Fruit fly (Drosophila melanogaster) whole organism, embryonic: ENCODE data around the gene usp.

Experiments
- CG11398 ChIP-seq: fragments of 200-800 bp; sonication (Bioruptor generic); optimal IDR thresholded peaks from 2 replicates; lab custom pipeline; 2016; ENCODE audit warnings: missing biosample characterization, missing genetic modification characterization
- CG11456 ChIP-seq: fragments of 200-800 bp; sonication (Bioruptor generic); IDR thresholded peaks from 3 replicates; pipeline ENCODE4 v1.3.6; 2022; ENCODE audit warnings: missing biosample characterization, missing genetic modification characterization
- CG1233 ChIP-seq: fragments of 200-800 bp; sonication (Bioruptor generic); optimal IDR thresholded peaks from 4 replicates; lab custom pipeline; 2018; ENCODE audit warnings: missing biosample characterization, mild to moderate bottlenecking, missing genetic modification characterization
- CG12744 ChIP-seq: fragments of 200-800 bp; sonication (Bioruptor generic); optimal IDR thresholded peaks from 2 replicates; lab custom pipeline; 2016; ENCODE audit warnings: missing biosample characterization, missing genetic modification characterization
- CG12942 ChIP-seq: fragments of 200-800 bp; sonication (Bioruptor generic); optimal IDR thresholded peaks from 3 replicates; lab custom pipeline; 2016; ENCODE audit warnings: missing biosample characterization, missing genetic modification characterization
- CG14050 ChIP-seq: fragments of 200-800 bp; sonication (Bioruptor generic); IDR thresholded peaks from 3 replicates; pipeline ENCODE4 v1.3.6; 2022; ENCODE audit warnings: missing biosample characterization, missing genetic modification characterization
- CG14710 ChIP-seq: fragments of 200-800 bp; sonication (Bioruptor generic); optimal IDR thresholded peaks from 3 replicates; lab custom pipeline; 2019; ENCODE audit warnings: missing biosample characterization, mild to moderate bottlenecking, missing genetic modification characterization, moderate library complexity
- CG15514 ChIP-seq: fragments of 200-800 bp; sonication (Bioruptor generic); optimal IDR thresholded peaks from 3 replicates; lab custom pipeline; 2017; ENCODE audit warnings: missing biosample characterization, missing genetic modification characterization, mild to moderate bottlenecking, moderate library complexity, missing genetic modification reagents
- CG17385 ChIP-seq: fragments of 200-800 bp; sonication (Bioruptor generic); optimal IDR thresholded peaks from 3 replicates; lab custom pipeline; 2018; ENCODE audit warnings: missing biosample characterization, mild to moderate bottlenecking, missing genetic modification characterization
- CG17912 ChIP-seq: fragments of 200-800 bp; sonication (Bioruptor generic); optimal IDR thresholded peaks from 2 replicates; lab custom pipeline; 2018; ENCODE audit warnings: missing biosample characterization, mild to moderate bottlenecking, missing genetic modification characterization
- CG30431 ChIP-seq: fragments of 200-800 bp; sonication (Bioruptor generic); optimal IDR thresholded peaks from 2 replicates; lab custom pipeline; 2017; ENCODE audit warnings: missing biosample characterization, missing genetic modification characterization
- CG33213 ChIP-seq: fragments of 200-800 bp; sonication (Bioruptor generic); optimal IDR thresholded peaks from 3 replicates; lab custom pipeline; 2016; ENCODE audit warnings: missing biosample characterization, missing genetic modification characterization
- CG3726 ChIP-seq: fragments of 200-800 bp; sonication (Bioruptor generic); IDR thresholded peaks from 3 replicates; pipeline ENCODE4, ENCODE4 v1.3.6; 2022; ENCODE audit warnings: missing biosample characterization, missing genetic modification characterization
- CG6254 ChIP-seq: fragments of 200-800 bp; sonication (Bioruptor generic); optimal IDR thresholded peaks from 3 replicates; lab custom pipeline; 2017; ENCODE audit warnings: mild to moderate bottlenecking, missing biosample characterization, missing genetic modification reagents, missing genetic modification characterization
- CG8290 ChIP-seq, 3 experiments: fragments of 200-800 bp; sonication (Bioruptor generic); optimal IDR thresholded peaks; 2 replicates each; lab custom pipeline; 2016 to 2019; ENCODE audit warnings: missing biosample characterization in 3 of 3, missing genetic modification characterization in 3 of 3, mild to moderate bottlenecking in 2 of 3, moderate library complexity in 1 of 3
- D ChIP-seq, 2 experiments: fragments of 200-800 bp in 1 of 2; fragments of >200 bp in 1 of 2; sonication (Bioruptor generic) in 1 of 2; optimal IDR thresholded peaks; 2 replicates in 1 of 2; 3 replicates in 1 of 2; lab custom pipeline; 2017; ENCODE audit warnings: mild to moderate bottlenecking in 1 of 2, missing biosample characterization in 1 of 2, missing genetic modification characterization in 1 of 2, missing genetic modification reagents in 1 of 2
- D19A ChIP-seq: fragments of 200-800 bp; optimal IDR thresholded peaks from 3 replicates; lab custom pipeline; 2019; ENCODE audit warnings: missing biosample characterization, mild to moderate bottlenecking, missing genetic modification characterization, moderate library complexity
- Fer3 ChIP-seq: fragments of 200-800 bp; sonication (Bioruptor generic); optimal IDR thresholded peaks from 2 replicates; lab custom pipeline; 2018; ENCODE audit warnings: missing biosample characterization, mild to moderate bottlenecking, missing genetic modification characterization, moderate library complexity
- Gsc ChIP-seq: fragments of 200-800 bp; sonication (Bioruptor generic); IDR thresholded peaks from 2 replicates; pipeline ENCODE4 v1.3.6; 2022; ENCODE audit warnings: missing biosample characterization, missing genetic modification characterization
- HLH54F ChIP-seq: fragments of 200-800 bp; sonication (Bioruptor generic); optimal IDR thresholded peaks from 3 replicates; lab custom pipeline; 2016; ENCODE audit warnings: missing biosample characterization, missing genetic modification characterization
- HmgD ChIP-seq: fragments of 200-800 bp; sonication (Bioruptor generic); optimal IDR thresholded peaks from 3 replicates; lab custom pipeline; 2016; ENCODE audit warnings: missing biosample characterization, missing genetic modification characterization
- MBD-R2 ChIP-seq: fragments of 200-800 bp; sonication (Bioruptor generic); IDR thresholded peaks from 2 replicates; pipeline ENCODE4 v1.3.6; 2022; ENCODE audit warnings: missing biosample characterization, missing genetic modification characterization
- Med ChIP-seq: fragments of 200-800 bp; sonication (Bioruptor generic); peaks from one replicate; lab custom pipeline; 2016; ENCODE audit warnings: missing biosample characterization, missing genetic modification characterization, mild to moderate bottlenecking, inconsistent platforms, moderate library complexity
- Poxn ChIP-seq: fragments of 200-800 bp; sonication (Bioruptor generic); IDR thresholded peaks from 2 replicates; pipeline ENCODE4 v1.3.6; 2022; ENCODE audit warnings: missing biosample characterization, missing genetic modification characterization
- abd-A ChIP-seq: fragments of 200-800 bp; sonication (Bioruptor generic); optimal IDR thresholded peaks from 3 replicates; lab custom pipeline; 2019; ENCODE audit warnings: missing biosample characterization, mild to moderate bottlenecking, missing genetic modification characterization, moderate library complexity
- ara ChIP-seq: fragments of 200-800 bp; sonication (Bioruptor generic); IDR thresholded peaks from 2 replicates; pipeline ENCODE4 v1.3.6; 2022; ENCODE audit warnings: missing biosample characterization, missing genetic modification characterization
- cad ChIP-seq: fragments of >200 bp; optimal IDR thresholded peaks from 2 replicates; lab custom pipeline; 2017; ENCODE audit warnings: missing biosample characterization, missing genetic modification characterization
- croc ChIP-seq: fragments of 200-800 bp; sonication (Bioruptor generic); conservative IDR thresholded peaks from 3 replicates; pipeline ENCODE4 v1.3.6; 2022; ENCODE audit warnings: missing biosample characterization, missing genetic modification characterization
- disco-r ChIP-seq: fragments of 200-800 bp; sonication (Bioruptor generic); optimal IDR thresholded peaks from 2 replicates; lab custom pipeline; 2016; ENCODE audit warnings: missing biosample characterization, missing genetic modification characterization
- dm ChIP-seq: fragments of 200-800 bp; sonication (Bioruptor generic); optimal IDR thresholded peaks from 3 replicates; lab custom pipeline; 2016; ENCODE audit warnings: missing biosample characterization, missing genetic modification characterization
- dpn ChIP-seq, 2 experiments: fragments of 200-800 bp; sonication (Bioruptor generic); optimal IDR thresholded peaks; 3 replicates each; lab custom pipeline; 2016; ENCODE audit warnings: missing biosample characterization in 2 of 2, missing genetic modification characterization in 2 of 2
- dysf ChIP-seq: fragments of 200-800 bp; sonication (Bioruptor generic); IDR thresholded peaks from 3 replicates; pipeline ENCODE4 v1.3.6; 2022; ENCODE audit warnings: missing biosample characterization, missing genetic modification characterization
- ems ChIP-seq: fragments of 200-800 bp; sonication (Bioruptor generic); optimal IDR thresholded peaks from 3 replicates; lab custom pipeline; 2016; ENCODE audit warnings: missing biosample characterization, missing genetic modification characterization
- fu2 ChIP-seq: fragments of 200-800 bp; sonication (Bioruptor generic); optimal IDR thresholded peaks from 2 replicates; lab custom pipeline; 2016; ENCODE audit warnings: missing biosample characterization, missing genetic modification characterization
- hb ChIP-seq: fragments of 200-800 bp; sonication (Bioruptor generic); IDR thresholded peaks from 3 replicates; pipeline ENCODE4 v1.3.6; 2022; ENCODE audit warnings: missing biosample characterization, missing genetic modification characterization; ENCODE audit not compliant: partially characterized antibody
- insv ChIP-seq, 2 experiments: fragments of 200-800 bp; sonication (Bioruptor generic); optimal IDR thresholded peaks; 3 replicates each; lab custom pipeline; 2016 to 2018; ENCODE audit warnings: missing biosample characterization in 2 of 2, missing genetic modification characterization in 2 of 2
- kah ChIP-seq: fragments of 200-800 bp; sonication (Bioruptor generic); optimal IDR thresholded peaks from 2 replicates; lab custom pipeline; 2018; ENCODE audit warnings: missing biosample characterization, mild to moderate bottlenecking, missing genetic modification characterization
- lola ChIP-seq, 3 experiments: fragments of >200 bp in 2 of 3; fragments of 200-800 bp in 1 of 3; sonication (Bioruptor generic) in 1 of 3; optimal IDR thresholded peaks; 2 replicates each; lab custom pipeline; 2017 to 2019; ENCODE audit warnings: missing biosample characterization in 3 of 3, missing genetic modification characterization in 3 of 3, mild to moderate bottlenecking in 1 of 3, moderate library complexity in 1 of 3
- luna ChIP-seq: fragments of 200-800 bp; sonication (Bioruptor generic); optimal IDR thresholded peaks from 2 replicates; lab custom pipeline; 2016; ENCODE audit warnings: missing biosample characterization, missing genetic modification characterization
- peb ChIP-seq: fragments of 200-800 bp; sonication (Bioruptor generic); IDR thresholded peaks from 2 replicates; pipeline ENCODE4 v1.3.6; 2022; ENCODE audit warnings: missing biosample characterization, missing genetic modification characterization
- pzg ChIP-seq: fragments of 200-800 bp; sonication (Bioruptor generic); optimal IDR thresholded peaks from 3 replicates; lab custom pipeline; 2018; ENCODE audit warnings: missing biosample characterization, mild to moderate bottlenecking, missing genetic modification characterization, moderate library complexity
- run ChIP-seq: fragments of 200-800 bp; sonication (Bioruptor generic); optimal IDR thresholded peaks from 3 replicates; lab custom pipeline; 2018; ENCODE audit warnings: missing biosample characterization, mild to moderate bottlenecking, missing genetic modification characterization
- salm ChIP-seq: fragments of 200-800 bp; sonication (Bioruptor generic); optimal IDR thresholded peaks from 2 replicates; lab custom pipeline; 2018; ENCODE audit warnings: missing biosample characterization, mild to moderate bottlenecking, missing genetic modification characterization
- sens ChIP-seq: fragments of 200-800 bp; sonication (Bioruptor generic); peaks from one replicate; lab custom pipeline; 2016; ENCODE audit warnings: missing biosample characterization, missing genetic modification characterization
- sima ChIP-seq: fragments of 200-800 bp; sonication (Bioruptor generic); optimal IDR thresholded peaks from 2 replicates; lab custom pipeline; 2016; ENCODE audit warnings: missing biosample characterization, missing genetic modification characterization
- tll ChIP-seq, 2 experiments: fragments of 200-800 bp in 1 of 2; fragments of >200 bp in 1 of 2; sonication (Bioruptor generic) in 1 of 2; optimal IDR thresholded peaks; 2 replicates each; lab custom pipeline; 2017 to 2019; ENCODE audit warnings: missing biosample characterization in 2 of 2, missing genetic modification characterization in 2 of 2, mild to moderate bottlenecking in 1 of 2, moderate library complexity in 1 of 2
- trem ChIP-seq: fragments of 200-800 bp; optimal IDR thresholded peaks from 3 replicates; lab custom pipeline; 2019; ENCODE audit warnings: missing biosample characterization, mild to moderate bottlenecking, missing genetic modification characterization, moderate library complexity
- ttk ChIP-seq: fragments of 200-800 bp; sonication (Bioruptor generic); IDR thresholded peaks from 2 replicates; pipeline ENCODE4 v2.1.2; 2022; ENCODE audit warnings: missing biosample characterization, missing genetic modification characterization
- unc-4 ChIP-seq: fragments of 200-800 bp; sonication (Bioruptor generic); IDR thresholded peaks from 2 replicates; pipeline ENCODE4 v1.3.6; 2022; ENCODE audit warnings: missing biosample characterization, missing genetic modification characterization; ENCODE audit not compliant: partially characterized antibody
- zfh2 ChIP-seq: fragments of 200-800 bp; sonication (Bioruptor generic); optimal IDR thresholded peaks from 2 replicates; lab custom pipeline; 2016; ENCODE audit warnings: missing biosample characterization, missing genetic modification characterization

The usp gene

dm6 chrX:2073325-2073724 is 31.2 kb upstream of the usp start, which contains the start of gene CG4199 (continued):
- peak; percentile 35; the same call in 1 of the 2 replicates for TF ChIP-seq unc-4 (GFP tag; lab: Robert Waterston, UW)
- peak; percentile 15 for TF ChIP-seq luna (GFP tag; lab: Kevin White, UChicago)
- no peak for TF ChIP-seq disco-r
- TF ChIP-seq CG1233 (GFP tag; lab: Kevin White, UChicago): no peak
- TF ChIP-seq sima (GFP tag; lab: Kevin White, UChicago): no peak
- no peak for TF ChIP-seq zfh2 (GFP tag; lab: Kevin White, UChicago)
- TF ChIP-seq salm (tag; lab: Kevin White, UChicago): no peak
- no peak for TF ChIP-seq ttk (GFP tag; lab: Robert Waterston, UW)
- peak; percentile 96 for TF ChIP-seq CG15514 (GFP tag; lab: Kevin White, UChicago)
- TF ChIP-seq lola (GFP tag; optimal IDR thresholded peaks at IDR 0.05; lab: Kevin White, UChicago): no peak
- no peak for TF ChIP-seq D19A (tag; lab: Kevin White, UChicago)
- TF ChIP-seq trem: peak; percentile 41
- TF ChIP-seq Gsc (GFP tag; lab: Robert Waterston, UW): no peak
- TF ChIP-seq Poxn: no peak
- no peak for TF ChIP-seq abd-A (tag; lab: Kevin White, UChicago)
- no peak for TF ChIP-seq CG14050 (GFP tag; lab: Robert Waterston, UW)
- no peak for TF ChIP-seq HLH54F (GFP tag; lab: Kevin White, UChicago)
- no peak for TF ChIP-seq CG17385
- TF ChIP-seq fu2 (GFP tag; lab: Kevin White, UChicago): peak; percentile 10
- TF ChIP-seq D (optimal IDR thresholded peaks at IDR 0.05; lab: Kevin White, UChicago): no peak
- no peak for TF ChIP-seq D (GFP tag; optimal IDR thresholded peaks at IDR 0.05; lab: Kevin White, UChicago)
- no peak for TF ChIP-seq CG12744 (GFP tag; lab: Kevin White, UChicago)
- TF ChIP-seq peb (GFP tag; lab: Robert Waterston, UW): no peak
- peak; percentile 48 for TF ChIP-seq CG14710 (tag; lab: Kevin White, UChicago)
- TF ChIP-seq CG17912 (GFP tag; lab: Kevin White, UChicago): no peak
- TF ChIP-seq kah (GFP tag; lab: Kevin White, UChicago): peak; percentile 90
- no peak for TF ChIP-seq tll (GFP tag; optimal IDR thresholded peaks at IDR 0.05; lab: Kevin White, UChicago)
- TF ChIP-seq insv (GFP tag; optimal IDR thresholded peaks at IDR 0.05; lab: Kevin White, UChicago): no peak
- no peak for TF ChIP-seq Fer3 (tag; lab: Kevin White, UChicago)
- TF ChIP-seq CG11398: no peak
- 0 out of 3 replicates have a peak, but pooled peaks have one; percentile 36 for TF ChIP-seq hb (GFP tag; lab: Robert Waterston, UW)
- TF ChIP-seq dm: peak; percentile 3
- no peak for TF ChIP-seq CG8290 (GFP tag; optimal IDR thresholded peaks at IDR 0.05; lab: Kevin White, UChicago)
- peak in 1 of 2 experiments; percentile 80 for TF ChIP-seq CG8290 (tag; optimal IDR thresholded peaks at IDR 0.05; lab: Kevin White, UChicago)
- no peak for TF ChIP-seq dysf
- no peak for TF ChIP-seq run (tag; lab: Kevin White, UChicago)
- TF ChIP-seq cad (GFP tag; lab: Kevin White, UChicago): no peak
- TF ChIP-seq CG11456 (GFP tag; lab: Robert Waterston, UW): no peak
- TF ChIP-seq CG12942 (GFP tag; lab: Kevin White, UChicago): no peak
- TF ChIP-seq croc: no peak
- TF ChIP-seq pzg: peak; percentile 89
- TF ChIP-seq Med (GFP tag; lab: Kevin White, UChicago): peak; percentile 87
- no peak for TF ChIP-seq CG6254
- peak; percentile 0 for TF ChIP-seq CG33213 (GFP tag; lab: Kevin White, UChicago)
- TF ChIP-seq CG30431 (GFP tag; lab: Kevin White, UChicago): no peak
- TF ChIP-seq dpn (GFP tag; optimal IDR thresholded peaks at IDR 0.05; lab: Kevin White, UChicago): peak in 1 of 2 experiments; percentile 17
- no peak for TF ChIP-seq ara (GFP tag; lab: Robert Waterston, UW)
- peak; percentile 27 for TF ChIP-seq HmgD (GFP tag; lab: Kevin White, UChicago)
- TF ChIP-seq MBD-R2 (GFP tag; lab: Robert Waterston, UW): peak; percentile 95
- no peak for TF ChIP-seq CG3726 (GFP tag; lab: Robert Waterston, UW)
- TF ChIP-seq ems (GFP tag; lab: Kevin White, UChicago): peak; percentile 5
- TF ChIP-seq sens (GFP tag; lab: Kevin White, UChicago): peak; percentile 35
